Worm (Caenorhabditis elegans): ENCODE results near the gene irld-42.

irld-42 gene

ce11 chrV:1718232-1718631 lies 49.9 kb downstream of the irld-42 start:
- TF ChIP-seq F49E8.2 (tag; optimal IDR thresholded peaks at IDR 0.05; ENCODE audit: insufficient read depth) (no peak), ztf-3 (GFP tag; optimal IDR thresholded peaks at IDR 0.05) (no peak), B0336.3 (GFP tag; IDR thresholded peaks at IDR 0.05) (no peak), cebp-1 (GFP tag; IDR thresholded peaks at IDR 0.05) (no peak), cebp-1 (tag; optimal IDR thresholded peaks at IDR 0.05) (no peak), lin-26 (GFP tag; IDR thresholded peaks at IDR 0.05) (no peak), nfya-1 (tag; optimal IDR thresholded peaks at IDR 0.05; ENCODE audit: borderline replicate concordance, insufficient read depth) (no peak), pha-4 (tag; optimal IDR thresholded peaks at IDR 0.05) (no peak), F10E7.11 (tag; optimal IDR thresholded peaks at IDR 0.05) (no peak), dpl-1 (GFP tag; optimal IDR thresholded peaks at IDR 0.05) (no peak), tlf-1 (GFP tag; optimal IDR thresholded peaks at IDR 0.05) (no peak)

ce11 chrV:1719927-1720326 lies 51.6 kb downstream of the irld-42 start, which contains the start of gene srw-102:
TSS of gene srw-102 (plus strand) at chrV:1720227.
- TF ChIP-seq nfya-1 (tag; optimal IDR thresholded peaks at IDR 0.05; ENCODE audit: borderline replicate concordance, insufficient read depth): no peak
- no peak for TF ChIP-seq F55B11.4 (tag; optimal IDR thresholded peaks at IDR 0.05; ENCODE audit: borderline replicate concordance, insufficient read depth)
- TF ChIP-seq somi-1 (GFP tag; optimal IDR thresholded peaks at IDR 0.05): no peak
- TF ChIP-seq K12H6.12 (tag; optimal IDR thresholded peaks at IDR 0.05): no peak
- no peak for TF ChIP-seq F22D6.2 (tag; optimal IDR thresholded peaks at IDR 0.05)
- no peak for TF ChIP-seq egrh-3 (GFP tag; IDR thresholded peaks at IDR 0.05)
- TF ChIP-seq mel-28 (tag; optimal IDR thresholded peaks at IDR 0.05; ENCODE audit: borderline replicate concordance): no peak
- no peak for TF ChIP-seq lin-54 (GFP tag; optimal IDR thresholded peaks at IDR 0.05)
- TF ChIP-seq nhr-80 (tag; optimal IDR thresholded peaks at IDR 0.05): no peak

All from whole organism, young adult.